Worm (Caenorhabditis elegans) whole organism, L3 larva: Measurements from ENCODE around the gene vha-4.

ENCODE experiments used
- R02D3.7 ChIP-seq: fragments of 150-350 bp; optimal IDR thresholded peaks from 2 replicates; lab custom pipeline; 2014; ENCODE audit warnings: missing biosample characterization, missing genetic modification characterization
- ZK546.5 ChIP-seq: sonication (generic microtip); optimal IDR thresholded peaks from 2 replicates; lab custom pipeline; 2017; ENCODE audit warnings: missing biosample characterization, missing genetic modification characterization
- aly-2 ChIP-seq: fragments of 150-350 bp; optimal IDR thresholded peaks from 2 replicates; lab custom pipeline; 2014; ENCODE audit warnings: missing biosample characterization, missing genetic modification characterization
- ama-1 ChIP-seq: fragments of 150-350 bp; optimal IDR thresholded peaks from 2 replicates; lab custom pipeline; 2018
- ceh-16 ChIP-seq: sonication (generic microtip); optimal IDR thresholded peaks from 2 replicates; lab custom pipeline; 2017; ENCODE audit warnings: missing biosample characterization, missing genetic modification characterization
- ceh-28 ChIP-seq: fragments of 150-350 bp; optimal IDR thresholded peaks from 2 replicates; lab custom pipeline; 2014; ENCODE audit warnings: missing biosample characterization, missing genetic modification reagents, missing genetic modification characterization
- ceh-82 ChIP-seq: fragments of 150-350 bp; optimal IDR thresholded peaks from 2 replicates; lab custom pipeline; 2014; ENCODE audit warnings: missing biosample characterization, missing genetic modification characterization
- egl-27 ChIP-seq: sonication (generic microtip); optimal IDR thresholded peaks from 4 replicates; lab custom pipeline; 2017; ENCODE audit warnings: missing biosample characterization, missing genetic modification reagents, missing genetic modification characterization
- egl-5 ChIP-seq: fragments of 150-350 bp; optimal IDR thresholded peaks from 2 replicates; lab custom pipeline; 2017; ENCODE audit warnings: missing biosample characterization, missing genetic modification reagents, missing genetic modification characterization, inconsistent platforms
- elt-3 ChIP-seq, 3 experiments: fragments of 150-350 bp in 1 of 3; sonication (generic microtip) in 2 of 3; optimal IDR thresholded peaks; 2 replicates in 2 of 3; 4 replicates in 1 of 3; lab custom pipeline; 2014 to 2017; ENCODE audit warnings: missing biosample characterization in 3 of 3, missing genetic modification characterization in 3 of 3
- eor-1 ChIP-seq, 2 experiments: fragments of 150-350 bp; optimal IDR thresholded peaks; 2 replicates each; lab custom pipeline; 2014 to 2018; ENCODE audit warnings: missing biosample characterization in 2 of 2, missing genetic modification characterization in 2 of 2
- jun-1 ChIP-seq: fragments of 150-350 bp; optimal IDR thresholded peaks from 2 replicates; lab custom pipeline; 2014; ENCODE audit warnings: missing biosample characterization, missing genetic modification reagents, missing genetic modification characterization
- lin-15B ChIP-seq: fragments of 150-350 bp; optimal IDR thresholded peaks from 2 replicates; lab custom pipeline; 2014; ENCODE audit warnings: missing biosample characterization, missing genetic modification characterization
- lin-39 ChIP-seq: fragments of 150-350 bp; optimal IDR thresholded peaks from 2 replicates; lab custom pipeline; 2018; ENCODE audit warnings: missing biosample characterization, missing genetic modification reagents, missing genetic modification characterization
- lsy-12 ChIP-seq: sonication (generic microtip); optimal IDR thresholded peaks from 2 replicates; lab custom pipeline; 2016; ENCODE audit warnings: mild to moderate bottlenecking, missing genetic modification characterization, missing compliant biosample characterization
- mdl-1 ChIP-seq: fragments of 150-350 bp; optimal IDR thresholded peaks from 2 replicates; lab custom pipeline; 2014; ENCODE audit warnings: missing biosample characterization, missing genetic modification characterization
- mml-1 ChIP-seq: fragments of 150-350 bp; sonication (generic microtip); optimal IDR thresholded peaks from 3 replicates; lab custom pipeline; 2014; ENCODE audit warnings: missing biosample characterization, missing genetic modification characterization
- nfya-1 ChIP-seq: sonication (generic microtip); optimal IDR thresholded peaks from 2 replicates; lab custom pipeline; 2017; ENCODE audit warnings: missing genetic modification characterization, mild to moderate bottlenecking, missing compliant biosample characterization, antibody characterized with exemption, moderate library complexity; ENCODE audit not compliant: insufficient read depth
- nhr-11 ChIP-seq: fragments of 150-350 bp; optimal IDR thresholded peaks from 2 replicates; lab custom pipeline; 2014; ENCODE audit warnings: missing biosample characterization, missing genetic modification characterization
- nhr-12 ChIP-seq: fragments of 150-350 bp; optimal IDR thresholded peaks from 2 replicates; lab custom pipeline; 2014; ENCODE audit warnings: missing biosample characterization, missing genetic modification characterization
- nhr-23 ChIP-seq: fragments of 150-350 bp; optimal IDR thresholded peaks from 2 replicates; lab custom pipeline; 2014; ENCODE audit warnings: missing biosample characterization, missing genetic modification reagents, missing genetic modification characterization
- nhr-237 ChIP-seq: fragments of 150-350 bp; optimal IDR thresholded peaks from 2 replicates; lab custom pipeline; 2014; ENCODE audit warnings: missing biosample characterization, missing genetic modification characterization
- nhr-25 ChIP-seq: sonication (generic microtip); optimal IDR thresholded peaks from 2 replicates; lab custom pipeline; 2017; ENCODE audit warnings: missing biosample characterization, missing genetic modification characterization
- nhr-28 ChIP-seq: fragments of 150-350 bp; optimal IDR thresholded peaks from 2 replicates; lab custom pipeline; 2014; ENCODE audit warnings: missing biosample characterization, missing genetic modification characterization
- nhr-77 ChIP-seq: fragments of 150-350 bp; optimal IDR thresholded peaks from 2 replicates; lab custom pipeline; 2014; ENCODE audit warnings: missing biosample characterization, missing genetic modification characterization
- pha-4 ChIP-seq: fragments of 150-350 bp; optimal IDR thresholded peaks from 2 replicates; lab custom pipeline; 2014; ENCODE audit warnings: missing biosample characterization, missing genetic modification reagents, missing genetic modification characterization
- sea-2 ChIP-seq: fragments of 150-350 bp; sonication (generic microtip); optimal IDR thresholded peaks from 4 replicates; lab custom pipeline; 2014; ENCODE audit warnings: missing biosample characterization, missing genetic modification reagents, missing genetic modification characterization
- skn-1 ChIP-seq: fragments of 150-350 bp; optimal IDR thresholded peaks from 2 replicates; lab custom pipeline; 2014; ENCODE audit warnings: missing biosample characterization, missing genetic modification characterization
- snpc-4 ChIP-seq: fragments of 150-350 bp; optimal IDR thresholded peaks from 2 replicates; lab custom pipeline; 2014; ENCODE audit warnings: missing biosample characterization, missing genetic modification characterization
- unc-39 ChIP-seq: sonication (generic microtip); optimal IDR thresholded peaks from 4 replicates; lab custom pipeline; 2017; ENCODE audit warnings: missing biosample characterization, missing genetic modification characterization
- unc-62 ChIP-seq: fragments of 150-350 bp; sonication (generic microtip); optimal IDR thresholded peaks from 4 replicates; lab custom pipeline; 2014; ENCODE audit warnings: missing biosample characterization, missing genetic modification reagents, missing genetic modification characterization
- ztf-4 ChIP-seq: fragments of 150-350 bp; optimal IDR thresholded peaks from 2 replicates; lab custom pipeline; 2014; ENCODE audit warnings: missing biosample characterization, missing genetic modification characterization

vha-4 gene

ce11 chrII:7901990-7902389 is 22.9 kb upstream of the vha-4 start:
- TF ChIP-seq pha-4 (tag; lab: Kevin White, UChicago) (no peak), nhr-77 (tag; lab: Kevin White, UChicago) (no peak), ama-1 (lab: Kevin White, UChicago) (no peak), nhr-28 (tag; lab: Kevin White, UChicago) (no peak), eor-1 (tag; optimal IDR thresholded peaks at IDR 0.05; lab: Kevin White, UChicago) (no peak), snpc-4 (no peak), lsy-12 (tag; lab: Kevin White, UChicago) (no peak), aly-2 (tag; lab: Kevin White, UChicago) (no peak), mdl-1 (no peak), ztf-4 (tag; lab: Kevin White, UChicago) (no peak)
- TF ChIP-seq, all 47 proteins: peak for 0

- TF ChIP-seq unc-62 = no peak
- no peak for TF ChIP-seq nhr-23 (tag; lab: Kevin White, UChicago)
- TF ChIP-seq jun-1 (tag; lab: Kevin White, UChicago) = no peak
- TF ChIP-seq ceh-82 = no peak
- TF ChIP-seq eor-1 (tag; optimal IDR thresholded peaks at IDR 0.05; lab: Kevin White, UChicago) = no peak
- TF ChIP-seq ceh-28 = no peak
- no peak for TF ChIP-seq R02D3.7 (tag; lab: Kevin White, UChicago)
Observed at ce11 chrII:7900762-7901161, 21.6 kb upstream of the vha-4 start.

DNA sequence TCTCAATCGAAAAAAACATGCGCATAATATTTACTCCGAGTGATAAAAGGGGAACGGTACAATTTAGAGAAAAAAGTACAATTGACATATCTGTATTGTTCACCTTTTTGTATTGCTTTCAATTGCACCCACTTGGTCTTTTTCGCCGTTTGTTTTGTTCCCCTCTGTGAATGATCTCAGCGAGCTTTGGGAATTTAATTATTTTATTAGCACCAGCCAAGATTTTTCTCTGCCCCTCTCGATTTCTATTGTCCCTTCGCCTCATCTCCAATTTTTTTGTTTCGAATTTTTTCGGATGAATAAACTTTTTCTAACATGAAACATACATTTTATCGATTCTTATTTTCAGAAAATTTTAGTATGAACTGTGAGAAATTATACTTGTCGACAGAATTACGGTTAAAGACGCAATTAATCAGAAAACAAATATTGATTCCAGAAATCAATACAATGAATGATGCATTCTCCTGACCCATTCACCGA is 21.1 kb upstream of the vha-4 start, which contains the start of gene rev-1:
rev-1 (plus strand) TSS at position 433 of the 483 bp plus-strand sequence.
- TF ChIP-seq nhr-237 (tag; lab: Kevin White, UChicago) (no peak), lin-15B (tag; lab: Kevin White, UChicago) (no peak), nhr-12 (tag; lab: Kevin White, UChicago) (no peak), sea-2 (no peak), nhr-77 (tag; lab: Kevin White, UChicago) (no peak), nhr-23 (tag; lab: Kevin White, UChicago) (no peak), ceh-16 (tag; lab: Kevin White, UChicago) (no peak), nhr-11 (tag; lab: Kevin White, UChicago) (no peak)

- TF ChIP-seq nhr-77 (tag; lab: Kevin White, UChicago) (no peak), ZK546.5 (tag; lab: Kevin White, UChicago) (no peak), nhr-28 (tag; lab: Kevin White, UChicago) (no peak), nhr-11 (tag; lab: Kevin White, UChicago) (no peak), eor-1 (tag; optimal IDR thresholded peaks at IDR 0.05; lab: Kevin White, UChicago) (no peak), nfya-1 (tag; lab: Kevin White, UChicago) (peak; percentile 19), lin-39 (tag; lab: Kevin White, UChicago) (peak; percentile 66), unc-39 (tag; lab: Kevin White, UChicago) (no peak), ama-1 (lab: Kevin White, UChicago) (no peak), jun-1 (tag; lab: Kevin White, UChicago) (no peak), nhr-25 (tag; lab: Kevin White, UChicago) (no peak), elt-3 (tag; optimal IDR thresholded peaks at IDR 0.05; lab: Kevin White, UChicago) (no peak), egl-27 (tag; lab: Kevin White, UChicago) (no peak)
Observed at ce11 chrII:7895190-7895589, 16.1 kb upstream of the vha-4 start.

DNA sequence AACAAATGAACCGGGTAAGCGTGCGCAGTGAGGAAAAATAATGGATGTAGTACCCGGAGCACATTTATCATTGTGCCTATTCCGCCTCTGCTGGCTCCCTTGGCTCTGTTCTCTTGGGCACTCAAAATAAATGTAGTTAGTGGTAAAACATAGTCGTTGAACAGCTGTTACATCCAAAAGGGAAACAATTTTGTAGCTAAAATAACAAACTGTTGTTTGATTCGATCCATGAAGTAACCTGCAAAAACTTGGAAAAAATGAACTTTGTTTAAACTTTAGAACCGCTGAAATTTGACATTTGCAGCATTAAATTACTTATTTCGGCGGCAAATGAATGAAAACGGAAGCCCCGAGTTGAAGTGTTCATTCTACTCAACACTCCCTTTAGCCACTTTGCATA is 14.5 kb upstream of the vha-4 start:
- TF ChIP-seq egl-5 (tag; lab: Kevin White, UChicago) (no peak), mml-1 (tag; lab: Kevin White, UChicago) (no peak), lin-39 (tag; lab: Kevin White, UChicago) (peak; percentile 73), ceh-16 (tag; lab: Kevin White, UChicago) (no peak)

- TF ChIP-seq skn-1 (tag; lab: Kevin White, UChicago) (no peak), ZK546.5 (tag; lab: Kevin White, UChicago) (no peak), egl-5 (tag; lab: Kevin White, UChicago) (no peak), pha-4 (tag; lab: Kevin White, UChicago) (peak; percentile 41)
Observed at ce11 chrII:7892761-7893272, 13.7 kb upstream of the vha-4 start, which contains the start of gene ptc-1. ptc-1 (plus strand) TSS chrII:7893222.
